Fruit fly (Drosophila melanogaster): Measurements from ENCODE around the gene Hsp23.

Hsp23 gene

DNA sequence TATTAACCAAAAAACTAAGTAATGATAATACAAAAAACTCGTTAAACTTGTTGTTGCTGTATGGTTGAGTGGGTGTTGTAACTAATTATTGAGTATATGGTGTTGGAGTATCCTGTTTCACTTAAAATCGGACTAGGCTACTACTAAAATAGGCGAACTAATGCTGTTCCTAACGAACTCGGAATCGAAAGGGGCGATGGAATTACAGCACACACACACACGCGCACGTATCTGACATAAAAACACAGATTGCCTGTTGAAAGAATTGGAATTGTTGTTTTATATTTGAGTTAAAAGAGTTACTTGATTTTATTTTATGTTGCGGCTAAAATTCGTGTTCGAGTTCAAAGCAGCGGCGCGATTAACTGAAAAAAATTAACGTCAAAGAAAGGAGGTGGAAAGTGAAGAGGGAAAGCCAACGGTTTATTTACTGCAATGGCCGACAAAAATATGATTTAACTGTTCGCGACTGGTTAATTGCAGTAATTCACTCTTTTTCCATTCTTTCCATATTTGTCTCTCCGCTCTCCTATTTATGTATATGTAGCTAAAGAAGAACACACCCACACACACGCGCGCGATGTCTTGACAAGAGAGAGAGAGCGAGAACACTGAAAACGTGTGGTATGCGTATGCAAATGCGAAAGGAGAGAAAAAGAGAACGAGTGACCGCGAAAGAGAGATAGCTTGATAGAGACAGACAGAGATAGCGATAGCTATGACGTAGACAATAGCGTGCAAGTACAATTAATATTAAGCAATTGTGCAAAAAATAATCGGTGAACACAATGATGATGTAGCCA lies 19.9 kb downstream of the Hsp23 start (continued):
- TF ChIP-seq chm (GFP tag; IDR thresholded peaks at IDR 0.05) (peak; percentile 59; the same call in 1 of the 2 replicates), nerfin-2 (GFP tag; IDR thresholded peaks at IDR 0.05; ENCODE audit: partially characterized antibody) (no peak), CG10979 (tag; optimal IDR thresholded peaks at IDR 0.05) (no peak), CG17829 (tag; optimal IDR thresholded peaks at IDR 0.05) (no peak), lab (GFP tag; optimal IDR thresholded peaks at IDR 0.05) (no peak), CG14965 (GFP tag; optimal IDR thresholded peaks at IDR 0.05; ENCODE audit: borderline replicate concordance) (no peak), sqz (GFP tag; optimal IDR thresholded peaks at IDR 0.05) (peak; percentile 22), luna (GFP tag; optimal IDR thresholded peaks at IDR 0.05) (no peak), crol (GFP tag; IDR thresholded peaks at IDR 0.05) (no peak), CG2712 (tag; optimal IDR thresholded peaks at IDR 0.05) (no peak), dmrt11E (tag; optimal IDR thresholded peaks at IDR 0.05) (no peak), E2f1 (GFP tag; IDR thresholded peaks at IDR 0.05) (no peak), lbe (GFP tag; optimal IDR thresholded peaks at IDR 0.05) (peak; percentile 14), CG31441 (GFP tag; IDR thresholded peaks at IDR 0.05) (no peak), CG12236 (GFP tag; optimal IDR thresholded peaks at IDR 0.05) (no peak), sens (GFP tag) (no peak), CHES-1-like (GFP tag; optimal IDR thresholded peaks at IDR 0.05) (no peak), pzg (GFP tag; optimal IDR thresholded peaks at IDR 0.05) (no peak), pum (GFP tag; optimal IDR thresholded peaks at IDR 0.05) (no peak), Ets97D (GFP tag; optimal IDR thresholded peaks at IDR 0.05) (no peak), sna (GFP tag; IDR thresholded peaks at IDR 0.05; ENCODE audit: partially characterized antibody) (no peak), ssp (GFP tag; IDR thresholded peaks at IDR 0.05) (no peak), p53 (GFP tag; optimal IDR thresholded peaks at IDR 0.05) (no peak), CG3065 (GFP tag; optimal IDR thresholded peaks at IDR 0.05) (no peak), sug (tag; optimal IDR thresholded peaks at IDR 0.05) (peak; percentile 76), Max (GFP tag; optimal IDR thresholded peaks at IDR 0.05) (no peak), pros (GFP tag; optimal IDR thresholded peaks at IDR 0.05) (peak; percentile 70), MESR4 (GFP tag; optimal IDR thresholded peaks at IDR 0.05) (no peak), kni (GFP tag; optimal IDR thresholded peaks at IDR 0.05) (peak; percentile 39), Myb (GFP tag; optimal IDR thresholded peaks at IDR 0.05) (no peak), CG32772 (GFP tag; IDR thresholded peaks at IDR 0.05) (no peak), GATAe (GFP tag; conservative IDR thresholded peaks at IDR 0.05) (no peak), CG4360 (GFP tag; IDR thresholded peaks at IDR 0.05) (no peak), CG17186 (GFP tag; optimal IDR thresholded peaks at IDR 0.05) (no peak), caup (GFP tag; optimal IDR thresholded peaks at IDR 0.05; ENCODE audit: severe bottlenecking) (no peak), NfI (GFP tag; optimal IDR thresholded peaks at IDR 0.05) (no peak), CG11247 (GFP tag; IDR thresholded peaks at IDR 0.05) (no peak), sd (tag; optimal IDR thresholded peaks at IDR 0.05) (peak; percentile 94), bowl (GFP tag; IDR thresholded peaks at IDR 0.05) (no peak), stc (GFP tag; IDR thresholded peaks at IDR 0.05) (peak; percentile 13; the same call in 1 of the 2 replicates), trh (GFP tag; optimal IDR thresholded peaks at IDR 0.05) (no peak), Ets65A (GFP tag) (no peak), CG17912 (GFP tag; optimal IDR thresholded peaks at IDR 0.05) (no peak), Gug (GFP tag; IDR thresholded peaks at IDR 0.05) (no peak), CG2889 (GFP tag; IDR thresholded peaks at IDR 0.05) (no peak), fd3F (GFP tag; optimal IDR thresholded peaks at IDR 0.05) (no peak), tx (GFP tag; optimal IDR thresholded peaks at IDR 0.05) (no peak), vvl (GFP tag; IDR thresholded peaks at IDR 0.05) (peak; percentile 85), CG3847 (GFP tag; IDR thresholded peaks at IDR 0.05) (no peak), CG5180 (GFP tag; optimal IDR thresholded peaks at IDR 0.05) (no peak)

All from whole organism, embryonic.